Fruit fly (Drosophila melanogaster): ENCODE data around the gene CG16790.

CG16790 gene

dm6 chr3R:9527907-9528842 is 41.8 kb downstream of the CG16790 start (continued):
- TF ChIP-seq cyc (GFP tag; optimal IDR thresholded peaks at IDR 0.05) (peak; percentile 86), CG1621 (tag; optimal IDR thresholded peaks at IDR 0.05) (no peak), Hr38 (GFP tag; optimal IDR thresholded peaks at IDR 0.05) (peak; percentile 12), pdm3 (GFP tag; optimal IDR thresholded peaks at IDR 0.05) (peak; percentile 84), fd85E (GFP tag; optimal IDR thresholded peaks at IDR 0.05) (peak; percentile 85)

All from whole organism, prepupa.